Worm (Caenorhabditis elegans): ENCODE data around the gene C47G2.4.
A peak's percentile ranks its signal among the peaks of the same experiment; 100 is the strongest.

The C47G2.4 gene

ce11 chrII:11333846-11334638 is 40.6 kb upstream of the C47G2.4 start:
- TF ChIP-seq ceh-43 (GFP tag; optimal IDR thresholded peaks at IDR 0.05) (no peak), nhr-28 (tag; optimal IDR thresholded peaks at IDR 0.05) (no peak), nhr-76 (tag; optimal IDR thresholded peaks at IDR 0.05) (no peak), tbx-8 (GFP tag; optimal IDR thresholded peaks at IDR 0.05) (no peak), ceh-83 (GFP tag; optimal IDR thresholded peaks at IDR 0.05) (no peak), nhr-12 (tag; optimal IDR thresholded peaks at IDR 0.05) (no peak), drap-1 (GFP tag; optimal IDR thresholded peaks at IDR 0.05) (no peak), lsy-2 (tag; optimal IDR thresholded peaks at IDR 0.05) (no peak), sem-2 (GFP tag; optimal IDR thresholded peaks at IDR 0.05) (no peak), ceh-39 (tag; optimal IDR thresholded peaks at IDR 0.05) (no peak), mep-1 (tag; optimal IDR thresholded peaks at IDR 0.05) (no peak), elt-3 (tag; optimal IDR thresholded peaks at IDR 0.05) (no peak), hlh-1 (tag; optimal IDR thresholded peaks at IDR 0.05) (no peak), blmp-1 (tag; optimal IDR thresholded peaks at IDR 0.05) (no peak), flh-1 (GFP tag; optimal IDR thresholded peaks at IDR 0.05) (no peak), elt-1 (tag; optimal IDR thresholded peaks at IDR 0.05; ENCODE audit: borderline replicate concordance, insufficient read depth) (no peak), cnd-1 (tag; optimal IDR thresholded peaks at IDR 0.05) (no peak), unc-120 (tag; optimal IDR thresholded peaks at IDR 0.05; ENCODE audit: poor library complexity, severe bottlenecking) (no peak), unc-62 (GFP tag; optimal IDR thresholded peaks at IDR 0.05) (no peak)

ce11 chrII:11333375-11333774 is 40.0 kb upstream of the C47G2.4 start:
- TF ChIP-seq unc-39 (tag; optimal IDR thresholded peaks at IDR 0.05) (no peak), bed-3 (GFP tag; optimal IDR thresholded peaks at IDR 0.05) (no peak), mep-1 (tag; optimal IDR thresholded peaks at IDR 0.05) (no peak), sptf-1 (tag; optimal IDR thresholded peaks at IDR 0.05) (no peak), ces-1 (GFP tag; optimal IDR thresholded peaks at IDR 0.05) (peak; percentile 38), hlh-1 (tag; optimal IDR thresholded peaks at IDR 0.05) (no peak)

ce11 chrII:11329021-11329479 is 35.6 kb upstream of the C47G2.4 start, which contains the start of gene tag-180:
tag-180 (minus strand) TSS chrII:11329429.
- TF ChIP-seq lsy-2 (tag; optimal IDR thresholded peaks at IDR 0.05) (no peak), nhr-2 (tag; optimal IDR thresholded peaks at IDR 0.05) (no peak), nhr-237 (tag; optimal IDR thresholded peaks at IDR 0.05) (no peak), ceh-83 (GFP tag; optimal IDR thresholded peaks at IDR 0.05) (no peak), ceh-39 (tag; optimal IDR thresholded peaks at IDR 0.05) (no peak), ces-1 (GFP tag; optimal IDR thresholded peaks at IDR 0.05) (peak; percentile 38)

ce11 chrII:11319591-11319990 is 26.2 kb upstream of the C47G2.4 start, which contains the start of gene nlp-51:
nlp-51 (minus strand) TSS chrII:11319691.
- TF ChIP-seq lsy-2 (tag; optimal IDR thresholded peaks at IDR 0.05): no peak
- no peak for TF ChIP-seq zip-8 (tag; optimal IDR thresholded peaks at IDR 0.05)
- TF ChIP-seq sem-2 (GFP tag; optimal IDR thresholded peaks at IDR 0.05): no peak
- TF ChIP-seq ztf-11 (tag; optimal IDR thresholded peaks at IDR 0.05): no peak
- TF ChIP-seq blmp-1 (tag; optimal IDR thresholded peaks at IDR 0.05): no peak
- no peak for TF ChIP-seq ceh-43 (GFP tag; optimal IDR thresholded peaks at IDR 0.05)
- no peak for TF ChIP-seq elt-1 (tag; optimal IDR thresholded peaks at IDR 0.05; ENCODE audit: borderline replicate concordance, insufficient read depth)
- no peak for TF ChIP-seq ceh-39 (tag; optimal IDR thresholded peaks at IDR 0.05)
- no peak for TF ChIP-seq flh-1 (GFP tag; optimal IDR thresholded peaks at IDR 0.05)
- no peak for TF ChIP-seq snpc-4 (tag; optimal IDR thresholded peaks at IDR 0.05)
- no peak for TF ChIP-seq unc-120 (tag; optimal IDR thresholded peaks at IDR 0.05; ENCODE audit: poor library complexity, severe bottlenecking)

ce11 chrII:11316663-11317062 is 23.3 kb upstream of the C47G2.4 start:
- no peak for TF ChIP-seq ceh-39 (tag; optimal IDR thresholded peaks at IDR 0.05)
- TF ChIP-seq ces-1 (GFP tag; optimal IDR thresholded peaks at IDR 0.05): peak; percentile 26
- no peak for TF ChIP-seq pha-4 (tag; optimal IDR thresholded peaks at IDR 0.05)
- TF ChIP-seq elt-3 (tag; optimal IDR thresholded peaks at IDR 0.05): no peak
- TF ChIP-seq tbx-8 (GFP tag; optimal IDR thresholded peaks at IDR 0.05): no peak
- TF ChIP-seq nhr-237 (tag; optimal IDR thresholded peaks at IDR 0.05): no peak
- TF ChIP-seq unc-120 (tag; optimal IDR thresholded peaks at IDR 0.05; ENCODE audit: poor library complexity, severe bottlenecking): no peak

All from whole organism, mixed stage, embryonic.